Worm (Caenorhabditis elegans) whole organism, late embryonic: ENCODE data around the gene srh-38.

Experiments
- C08G9.2 ChIP-seq: sonication (generic microtip); optimal IDR thresholded peaks from 2 replicates; lab custom pipeline; 2016; ENCODE audit warnings: mild to moderate bottlenecking, missing genetic modification characterization, moderate library complexity, missing compliant biosample characterization
- C38D4.7 ChIP-seq: fragments of 200-800 bp; sonication (Bioruptor generic); optimal IDR thresholded peaks from 2 replicates; lab custom pipeline; 2018; ENCODE audit warnings: mild to moderate bottlenecking, missing genetic modification characterization, moderate library complexity, missing compliant biosample characterization
- K02D7.2 ChIP-seq: sonication (generic microtip); optimal IDR thresholded peaks from 2 replicates; lab custom pipeline; 2017; ENCODE audit warnings: mild to moderate bottlenecking, missing genetic modification characterization, missing compliant biosample characterization
- Y22D7AL.16 ChIP-seq: sonication (generic microtip); optimal IDR thresholded peaks from 2 replicates; lab custom pipeline; 2016; ENCODE audit warnings: missing genetic modification characterization, missing compliant biosample characterization
- ahr-1 ChIP-seq: sonication (generic microtip); optimal IDR thresholded peaks from 2 replicates; lab custom pipeline; 2016; ENCODE audit warnings: missing genetic modification characterization, missing compliant biosample characterization
- ceh-14 ChIP-seq: sonication (generic microtip); optimal IDR thresholded peaks from 2 replicates; lab custom pipeline; 2016; ENCODE audit warnings: missing genotype, missing genetic modification characterization, missing compliant biosample characterization
- ceh-18 ChIP-seq: sonication (generic microtip); optimal IDR thresholded peaks from 2 replicates; lab custom pipeline; 2016; ENCODE audit warnings: missing genetic modification characterization, missing compliant biosample characterization
- ceh-19 ChIP-seq: fragments of 200-800 bp; sonication (Bioruptor generic); optimal IDR thresholded peaks from 2 replicates; lab custom pipeline; 2018; ENCODE audit warnings: mild to moderate bottlenecking, missing genetic modification characterization, missing compliant biosample characterization
- ceh-30 ChIP-seq: fragments of 150-350 bp; optimal IDR thresholded peaks from 2 replicates; lab custom pipeline; 2014; ENCODE audit warnings: missing biosample characterization, missing genetic modification characterization
- ceh-31 ChIP-seq: sonication (generic microtip); optimal IDR thresholded peaks from 2 replicates; lab custom pipeline; 2016; ENCODE audit warnings: missing genetic modification characterization, missing compliant biosample characterization
- ceh-45 ChIP-seq: fragments of 200-800 bp; sonication (Bioruptor generic); IDR thresholded peaks from 2 replicates; pipeline ENCODE4 v1.3.6; 2022; ENCODE audit warnings: missing genetic modification reagents, missing genetic modification characterization, missing compliant biosample characterization
- ceh-9 ChIP-seq: sonication (generic microtip); optimal IDR thresholded peaks from 2 replicates; lab custom pipeline; 2016; ENCODE audit warnings: mild to moderate bottlenecking, missing genetic modification characterization, inconsistent platforms, missing compliant biosample characterization
- ets-4 ChIP-seq: sonication (generic microtip); optimal IDR thresholded peaks from 2 replicates; lab custom pipeline; 2016; ENCODE audit warnings: missing genetic modification characterization, missing compliant biosample characterization
- eyg-1 ChIP-seq: sonication (generic microtip); optimal IDR thresholded peaks from 2 replicates; lab custom pipeline; 2016; ENCODE audit warnings: missing genotype, missing genetic modification characterization, missing compliant biosample characterization
- fkh-10 ChIP-seq: fragments of 150-350 bp; optimal IDR thresholded peaks from 2 replicates; lab custom pipeline; 2014; ENCODE audit warnings: missing biosample characterization, missing genetic modification reagents, missing genetic modification characterization
- fkh-6 ChIP-seq: sonication (generic microtip); optimal IDR thresholded peaks from 2 replicates; lab custom pipeline; 2016; ENCODE audit warnings: missing genetic modification characterization, missing compliant biosample characterization
- hlh-15 ChIP-seq: sonication (generic microtip); optimal IDR thresholded peaks from 2 replicates; lab custom pipeline; 2016; ENCODE audit warnings: missing genetic modification characterization, missing compliant biosample characterization
- hlh-30 ChIP-seq: sonication (generic microtip); optimal IDR thresholded peaks from 2 replicates; lab custom pipeline; 2017; ENCODE audit warnings: antibody characterized with exemption, missing genetic modification characterization, missing compliant biosample characterization; ENCODE audit not compliant: insufficient read depth
- lim-6 ChIP-seq: sonication (generic microtip); optimal IDR thresholded peaks from 2 replicates; lab custom pipeline; 2016; ENCODE audit warnings: missing genetic modification characterization, missing compliant biosample characterization
- lin-11 ChIP-seq: fragments of 200-800 bp; sonication (Bioruptor generic); optimal IDR thresholded peaks from 2 replicates; lab custom pipeline; 2018; ENCODE audit warnings: mild to moderate bottlenecking, missing genetic modification characterization, missing compliant biosample characterization
- npax-4 ChIP-seq: sonication (generic microtip); optimal IDR thresholded peaks from 2 replicates; lab custom pipeline; 2016; ENCODE audit warnings: missing genetic modification characterization, missing compliant biosample characterization
- odd-2 ChIP-seq: sonication (generic microtip); optimal IDR thresholded peaks from 2 replicates; lab custom pipeline; 2017; ENCODE audit warnings: antibody characterized with exemption, mild to moderate bottlenecking, missing genetic modification characterization, missing compliant biosample characterization
- pag-3 ChIP-seq: sonication (generic microtip); optimal IDR thresholded peaks from 2 replicates; lab custom pipeline; 2016; ENCODE audit warnings: missing compliant biosample characterization, missing genetic modification characterization, borderline replicate concordance
- pat-9 ChIP-seq: fragments of 200-800 bp; sonication (Bioruptor generic); optimal IDR thresholded peaks from 2 replicates; lab custom pipeline; 2018; ENCODE audit warnings: mild to moderate bottlenecking, missing genetic modification characterization, moderate library complexity, missing compliant biosample characterization
- pax-1 ChIP-seq: fragments of 150-350 bp; optimal IDR thresholded peaks from 2 replicates; lab custom pipeline; 2014; ENCODE audit warnings: missing biosample characterization, missing genetic modification characterization
- pqm-1 ChIP-seq: sonication (generic microtip); optimal IDR thresholded peaks from 2 replicates; lab custom pipeline; 2016; ENCODE audit warnings: missing genetic modification characterization, missing compliant biosample characterization
- ref-2 ChIP-seq: sonication (generic microtip); optimal IDR thresholded peaks from 2 replicates; lab custom pipeline; 2016; ENCODE audit warnings: missing genetic modification characterization, missing compliant biosample characterization
- syd-9 ChIP-seq: sonication (generic microtip); optimal IDR thresholded peaks from 2 replicates; lab custom pipeline; 2016; ENCODE audit warnings: mild to moderate bottlenecking, missing genetic modification characterization, moderate library complexity, missing compliant biosample characterization
- unc-3 ChIP-seq, 2 experiments: fragments of 200-800 bp in 1 of 2; sonication (Bioruptor generic) in 1 of 2; sonication (generic microtip) in 1 of 2; conservative IDR thresholded peaks in 1 of 2; optimal IDR thresholded peaks in 1 of 2; 2 replicates each; pipeline versions ENCODE4 v1.3.6 to Lab custom; 2016 to 2022; ENCODE audit warnings: missing compliant biosample characterization in 2 of 2, missing genetic modification characterization in 2 of 2, missing genetic modification reagents in 1 of 2
- unc-42 ChIP-seq: sonication (generic microtip); optimal IDR thresholded peaks from 2 replicates; lab custom pipeline; 2016; ENCODE audit warnings: missing genotype, missing genetic modification characterization, missing compliant biosample characterization
- unc-55 ChIP-seq: sonication (generic microtip); optimal IDR thresholded peaks from 2 replicates; lab custom pipeline; 2017; ENCODE audit warnings: missing biosample characterization, missing genetic modification reagents, missing genetic modification characterization
- ztf-16 ChIP-seq: sonication (generic microtip); optimal IDR thresholded peaks from 2 replicates; lab custom pipeline; 2017; ENCODE audit warnings: missing genetic modification characterization, missing compliant biosample characterization

The srh-38 gene

ce11 chrV:2942247-2942646, 19.8 kb upstream of the srh-38 start:
- TF ChIP-seq hlh-30 (tag; lab: Kevin White, UChicago) (no peak), odd-2 (tag; lab: Kevin White, UChicago) (no peak), ref-2 (tag; lab: Kevin White, UChicago) (no peak), ztf-16 (tag; lab: Kevin White, UChicago) (no peak)

DNA sequence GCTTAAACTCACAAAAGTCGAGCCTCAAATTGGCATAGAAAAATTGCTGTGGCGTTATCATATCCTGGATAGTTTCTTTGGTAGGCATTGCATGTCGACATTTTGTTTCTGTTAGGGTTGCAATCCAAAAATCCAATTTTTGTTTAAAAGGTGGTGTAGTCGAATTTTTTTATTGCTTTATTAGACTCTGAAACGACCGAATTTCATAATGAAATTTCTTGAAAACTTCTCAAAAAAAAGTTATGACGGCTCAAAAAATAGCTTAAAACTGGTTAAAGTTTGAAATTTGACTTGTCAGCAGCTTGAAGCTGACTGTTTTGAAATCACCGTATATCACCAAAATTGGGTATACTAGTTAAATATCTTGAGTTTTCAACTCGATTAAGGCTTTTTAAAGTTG, 18.9 kb upstream of the srh-38 start, which contains the start of gene srw-143:
Gene srw-143 (minus strand): TSS at position 101 of the 400 bp plus-strand sequence.
- TF ChIP-seq pqm-1 (tag; lab: Kevin White, UChicago) (no peak), ahr-1 (tag; lab: Kevin White, UChicago) (no peak), ceh-14 (tag; lab: Kevin White, UChicago) (no peak), unc-42 (tag; lab: Kevin White, UChicago) (no peak), lim-6 (tag; lab: Kevin White, UChicago) (no peak), pag-3 (tag; lab: Kevin White, UChicago) (no peak), ets-4 (tag; lab: Kevin White, UChicago) (no peak), fkh-6 (tag; lab: Kevin White, UChicago) (no peak), ceh-31 (tag; lab: Kevin White, UChicago) (no peak), eyg-1 (tag; lab: Kevin White, UChicago) (no peak), K02D7.2 (tag; lab: Kevin White, UChicago) (no peak), C38D4.7 (no peak), ceh-18 (tag; lab: Kevin White, UChicago) (no peak), npax-4 (tag; lab: Kevin White, UChicago) (no peak)

- TF ChIP-seq C08G9.2 (tag; lab: Kevin White, UChicago): no peak
- no peak for TF ChIP-seq pax-1 (tag; lab: Kevin White, UChicago)
- no peak for TF ChIP-seq eyg-1 (tag; lab: Kevin White, UChicago)
- TF ChIP-seq unc-55: no peak
- TF ChIP-seq unc-3 (GFP tag; conservative IDR thresholded peaks at IDR 0.05; lab: Robert Waterston, UW): no peak
- TF ChIP-seq unc-3 (tag; optimal IDR thresholded peaks at IDR 0.05; lab: Kevin White, UChicago): no peak
- no peak for TF ChIP-seq ceh-45 (GFP tag; lab: Robert Waterston, UW)
- no peak for TF ChIP-seq lim-6 (tag; lab: Kevin White, UChicago)
- no peak for TF ChIP-seq hlh-15 (tag; lab: Kevin White, UChicago)
- TF ChIP-seq Y22D7AL.16 (tag; lab: Kevin White, UChicago): no peak
- TF ChIP-seq lin-11 (tag; lab: Kevin White, UChicago): no peak
- no peak for TF ChIP-seq ceh-19 (GFP tag; lab: Kevin White, UChicago)
- TF ChIP-seq syd-9: no peak
- no peak for TF ChIP-seq ceh-30
Measured at ce11 chrV:2938497-2938896, 16.0 kb upstream of the srh-38 start, which contains the start of gene srw-141. Gene srw-141 (minus strand): TSS chrV:2938597.

ce11 chrV:2934075-2934474, 11.6 kb upstream of the srh-38 start, which contains the start of gene srh-247:
Gene srh-247 (minus strand): TSS chrV:2934175.
- no peak for TF ChIP-seq unc-55

DNA sequence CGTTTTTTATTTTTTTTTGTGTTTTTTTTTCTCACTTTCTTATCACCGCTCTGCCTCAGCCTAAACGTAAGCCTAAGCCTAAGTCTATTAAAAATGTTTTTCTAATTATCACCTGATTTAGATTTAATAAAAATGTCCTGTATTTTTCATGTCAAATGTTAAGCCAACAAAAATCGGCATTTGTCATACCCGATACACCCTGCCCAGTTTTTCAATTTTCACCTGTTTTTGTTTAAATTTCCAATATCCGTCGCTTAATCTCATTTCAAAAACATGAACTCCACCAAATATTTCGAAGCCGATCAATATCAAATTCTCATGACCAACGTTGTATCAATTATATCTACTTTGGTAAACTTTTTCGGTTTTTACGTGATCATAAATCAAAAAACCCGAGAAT, 8.8 kb upstream of the srh-38 start, which contains the start of gene C31B8.1:
Gene C31B8.1 (plus strand): TSS at position 301 of the 400 bp plus-strand sequence.
- TF ChIP-seq pat-9 (tag; lab: Kevin White, UChicago) (no peak), fkh-10 (GFP tag; lab: Kevin White, UChicago) (no peak), npax-4 (tag; lab: Kevin White, UChicago) (no peak), ceh-9 (tag; lab: Kevin White, UChicago) (no peak)
